Fruit fly (Drosophila melanogaster) whole organism, wandering third instar larva: ENCODE results near the gene Fur1.

Experiments
- CrebA ChIP-seq: fragments of 200-800 bp; sonication (Bioruptor generic); optimal IDR thresholded peaks from 2 replicates; lab custom pipeline; 2016; ENCODE audit warnings: missing biosample characterization, mild to moderate bottlenecking, missing genetic modification characterization, borderline replicate concordance
- Dfd ChIP-seq: fragments of >200 bp; optimal IDR thresholded peaks from 2 replicates; lab custom pipeline; 2017; ENCODE audit warnings: missing biosample characterization, missing genetic modification characterization
- Jra ChIP-seq: sonication (Bioruptor generic); optimal IDR thresholded peaks from 2 replicates; lab custom pipeline; 2016; ENCODE audit warnings: missing biosample characterization, missing genetic modification characterization
- brk ChIP-seq: fragments of 200-800 bp; sonication (Bioruptor generic); optimal IDR thresholded peaks from 2 replicates; lab custom pipeline; 2016; ENCODE audit warnings: missing biosample characterization, mild to moderate bottlenecking, missing genetic modification characterization
- dsf ChIP-seq: sonication (Bioruptor generic); optimal IDR thresholded peaks from 2 replicates; lab custom pipeline; 2016; ENCODE audit warnings: missing biosample characterization, missing genetic modification characterization, borderline replicate concordance
- ey ChIP-seq: fragments of 200-800 bp; sonication (Bioruptor generic); optimal IDR thresholded peaks from 2 replicates; lab custom pipeline; 2016; ENCODE audit warnings: missing biosample characterization, missing genetic modification characterization
- fru ChIP-seq: fragments of 200-800 bp; sonication (Bioruptor generic); optimal IDR thresholded peaks from 3 replicates; lab custom pipeline; 2016; ENCODE audit warnings: missing biosample characterization, mild to moderate bottlenecking, missing genetic modification characterization
- sage ChIP-seq: fragments of 200-800 bp; sonication (Bioruptor generic); optimal IDR thresholded peaks from 2 replicates; lab custom pipeline; 2016; ENCODE audit warnings: missing biosample characterization, mild to moderate bottlenecking, missing genetic modification characterization

dm6 chr3R:25495072-25495471 lies 22.2 kb upstream of the Fur1 start, which contains the start of gene CG33494:
- TF ChIP-seq sage (GFP tag; lab: Kevin White, UChicago) (no peak), ey (GFP tag; lab: Kevin White, UChicago) (no peak), Dfd (GFP tag; lab: Kevin White, UChicago) (no peak), fru (GFP tag; lab: Kevin White, UChicago) (no peak), brk (no peak), CrebA (GFP tag; lab: Kevin White, UChicago) (no peak), dsf (GFP tag; lab: Kevin White, UChicago) (no peak), Jra (GFP tag; lab: Kevin White, UChicago) (no peak)
